Worm (Caenorhabditis elegans) whole organism, young adult: ENCODE results near the gene F21H7.5.

ENCODE experiments used
- B0019.2 ChIP-seq: fragments of 200-800 bp; sonication (Bioruptor generic); conservative IDR thresholded peaks from 2 replicates; pipeline ENCODE4 v1.3.6; 2022; ENCODE audit warnings: missing genetic modification reagents, missing genetic modification characterization, missing compliant biosample characterization
- F23B12.7 ChIP-seq: sonication (generic microtip); optimal IDR thresholded peaks from 2 replicates; lab custom pipeline; 2017; ENCODE audit warnings: missing genetic modification characterization, mild to moderate bottlenecking, missing compliant biosample characterization, antibody characterized with exemption, moderate library complexity; ENCODE audit not compliant: insufficient read depth
- F37B4.10 ChIP-seq: fragments of 200-800 bp; sonication (Bioruptor generic); IDR thresholded peaks from 2 replicates; pipeline ENCODE4 v1.3.6; 2022; ENCODE audit warnings: missing genetic modification characterization, missing compliant biosample characterization
- F57C9.4 ChIP-seq: sonication (generic microtip); optimal IDR thresholded peaks from 2 replicates; lab custom pipeline; 2017; ENCODE audit warnings: mild to moderate bottlenecking, missing genetic modification characterization, missing compliant biosample characterization
- attf-5 ChIP-seq: fragments of 200-800 bp; sonication (Bioruptor generic); optimal IDR thresholded peaks from 2 replicates; lab custom pipeline; 2018; ENCODE audit warnings: mild to moderate bottlenecking, missing genetic modification characterization, missing compliant biosample characterization
- efl-1 ChIP-seq: fragments of 150-350 bp; optimal IDR thresholded peaks from 2 replicates; lab custom pipeline; 2014; ENCODE audit warnings: missing biosample characterization, missing genetic modification reagents, missing genetic modification characterization
- nfya-2 ChIP-seq: fragments of 200-800 bp; sonication (Bioruptor generic); IDR thresholded peaks from 2 replicates; pipeline ENCODE4 v1.3.6; 2022; ENCODE audit warnings: missing genetic modification reagents, missing genetic modification characterization, missing compliant biosample characterization
- unc-62 ChIP-seq: fragments of 150-350 bp; optimal IDR thresholded peaks from 2 replicates; lab custom pipeline; 2014; ENCODE audit warnings: missing biosample characterization, missing genetic modification reagents, missing genetic modification characterization
- zim-3 ChIP-seq: sonication (generic microtip); optimal IDR thresholded peaks from 2 replicates; lab custom pipeline; 2017; ENCODE audit warnings: mild to moderate bottlenecking, missing genetic modification characterization, moderate library complexity, missing compliant biosample characterization
- ztf-28 ChIP-seq: fragments of 200-800 bp; sonication (Bioruptor generic); IDR thresholded peaks from 2 replicates; pipeline ENCODE4 v1.3.6; 2022; ENCODE audit warnings: missing genetic modification reagents, missing genetic modification characterization, missing compliant biosample characterization

DNA sequence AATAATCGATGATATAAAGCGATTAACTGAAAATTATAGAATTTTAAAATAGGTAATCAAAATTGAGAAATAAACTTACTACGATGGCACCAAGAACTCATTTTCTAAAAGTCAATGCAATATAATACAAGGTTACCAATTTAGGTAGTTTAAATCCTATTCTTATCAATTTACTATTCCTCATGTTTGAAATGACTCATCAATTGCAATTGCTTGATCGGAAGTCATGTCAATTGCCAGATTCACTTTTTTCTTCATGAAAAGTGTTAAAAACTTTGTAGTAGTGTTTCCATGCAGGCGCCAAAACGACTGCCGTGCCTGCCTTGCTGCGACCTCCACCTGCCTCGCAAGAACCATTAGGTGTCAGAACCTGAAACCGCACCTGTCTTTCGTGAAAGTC lies 10.7 kb upstream of the F21H7.5 start, which contains the start of gene F11A5.13:
- TF ChIP-seq nfya-2 (GFP tag; lab: Robert Waterston, UW), result no peak
- no peak for TF ChIP-seq efl-1 (GFP tag; lab: Kevin White, UChicago)
- no peak for TF ChIP-seq B0019.2 (GFP tag; lab: Robert Waterston, UW)
- no peak for TF ChIP-seq unc-62 (GFP tag; lab: Kevin White, UChicago)
- no peak for TF ChIP-seq F57C9.4 (tag; lab: Kevin White, UChicago)
- TF ChIP-seq ztf-28, result no peak
- TF ChIP-seq F37B4.10 (GFP tag; lab: Robert Waterston, UW), result no peak
- no peak for TF ChIP-seq F23B12.7 (tag; lab: Kevin White, UChicago)
- no peak for TF ChIP-seq attf-5 (GFP tag; lab: Kevin White, UChicago)
- TF ChIP-seq zim-3 (tag; lab: Kevin White, UChicago), result no peak
